Worm (Caenorhabditis elegans) whole organism, midembryonic: ENCODE measurements around the gene F22H10.1.

Source experiments
- T22C8.4 ChIP-seq: fragments of 200-800 bp; sonication (Bioruptor generic); IDR thresholded peaks from 2 replicates; pipeline ENCODE4 v1.3.6; 2022; ENCODE audit warnings: missing genetic modification characterization, missing compliant biosample characterization
- cog-1 ChIP-seq: sonication (generic microtip); optimal IDR thresholded peaks from 2 replicates; lab custom pipeline; 2016; ENCODE audit warnings: missing genetic modification characterization, missing compliant biosample characterization
- flt-1 ChIP-seq: fragments of 200-800 bp; sonication (Bioruptor generic); IDR thresholded peaks from 2 replicates; pipeline ENCODE4 v1.3.6; 2022; ENCODE audit warnings: missing genetic modification characterization, missing compliant biosample characterization
- klf-2 ChIP-seq: fragments of 200-800 bp; sonication (Bioruptor generic); conservative IDR thresholded peaks from 2 replicates; pipeline ENCODE4 v1.3.6; 2022; ENCODE audit warnings: missing genetic modification reagents, missing genetic modification characterization, missing compliant biosample characterization
- med-1 ChIP-seq: sonication (generic microtip); optimal IDR thresholded peaks from 2 replicates; lab custom pipeline; 2017; ENCODE audit warnings: missing genetic modification characterization, mild to moderate bottlenecking, missing compliant biosample characterization, antibody characterized with exemption, missing genetic modification reagents; ENCODE audit not compliant: insufficient read depth
- ref-1 ChIP-seq: fragments of 200-800 bp; sonication (Bioruptor generic); conservative IDR thresholded peaks from 2 replicates; pipeline ENCODE4 v1.3.6; 2022; ENCODE audit warnings: missing genetic modification reagents, missing genetic modification characterization, missing compliant biosample characterization
- tab-1 ChIP-seq: fragments of 200-800 bp; sonication (Bioruptor generic); IDR thresholded peaks from 2 replicates; pipeline ENCODE4 v1.3.6; 2022; ENCODE audit warnings: missing genetic modification characterization, missing compliant biosample characterization
- ztf-23 ChIP-seq: fragments of 200-800 bp; sonication (Bioruptor generic); IDR thresholded peaks from 2 replicates; pipeline ENCODE4 v1.3.6; 2022; ENCODE audit warnings: missing genetic modification reagents, missing genetic modification characterization, missing compliant biosample characterization
- ztf-29 ChIP-seq: fragments of 200-800 bp; sonication (Bioruptor generic); IDR thresholded peaks from 2 replicates; pipeline ENCODE4 v1.3.6; 2022; ENCODE audit warnings: missing genetic modification reagents, missing genetic modification characterization, missing compliant biosample characterization

Gene F22H10.1

DNA sequence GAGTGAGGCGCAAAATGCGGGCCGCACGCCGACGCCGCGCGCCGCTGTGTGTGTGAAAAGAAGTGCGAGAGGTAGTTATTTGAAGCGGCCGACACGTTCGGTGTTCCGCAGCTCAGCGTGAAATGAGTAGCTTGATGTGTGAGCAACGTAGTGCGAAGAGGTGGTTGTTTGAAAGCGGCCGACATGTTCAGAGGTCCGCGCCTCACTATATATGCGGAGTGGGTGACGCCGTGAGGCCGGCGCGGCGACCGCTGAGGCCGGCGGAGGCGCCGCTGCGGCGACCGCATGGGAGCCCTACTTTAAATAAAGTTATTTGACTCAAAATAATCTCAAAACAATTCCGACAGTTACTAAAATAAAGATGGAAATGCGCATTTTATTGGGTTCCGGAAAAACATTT lies 5.4 kb upstream of the F22H10.1 start:
- no peak for TF ChIP-seq ztf-23 (GFP tag; lab: Robert Waterston, UW)
- TF ChIP-seq flt-1 (GFP tag; lab: Robert Waterston, UW), result 0 out of 2 replicates have a peak, but pooled peaks have one; percentile 31
- TF ChIP-seq klf-2, result no peak
- no peak for TF ChIP-seq med-1 (GFP tag; lab: Kevin White, UChicago)
- TF ChIP-seq tab-1 (GFP tag; lab: Robert Waterston, UW), result no peak
- TF ChIP-seq cog-1 (tag; lab: Kevin White, UChicago), result no peak
- TF ChIP-seq ref-1 (GFP tag; lab: Robert Waterston, UW), result no peak
- TF ChIP-seq T22C8.4 (GFP tag; lab: Robert Waterston, UW), result no peak

DNA sequence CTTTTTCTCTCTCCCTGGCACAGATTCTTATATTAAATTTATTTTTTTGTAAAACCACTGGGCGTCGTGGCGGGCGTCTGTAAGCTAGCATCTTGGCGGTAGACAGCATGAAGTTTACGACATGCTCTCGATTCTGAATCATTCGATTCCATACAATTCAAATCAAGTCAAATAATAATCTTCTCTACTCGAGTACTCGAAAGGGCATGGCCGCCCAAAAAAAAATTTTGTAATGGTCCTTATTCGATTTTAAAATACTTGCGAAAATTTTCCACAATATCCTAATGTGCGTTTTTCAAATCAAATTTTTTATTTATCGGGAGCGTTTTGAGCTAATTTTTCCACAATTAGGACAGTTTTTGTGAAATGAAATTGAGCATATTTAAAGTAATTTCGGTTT lies 4.2 kb upstream of the F22H10.1 start:
- TF ChIP-seq ztf-23 (GFP tag; lab: Robert Waterston, UW), result no peak
- TF ChIP-seq ztf-29 (GFP tag; lab: Robert Waterston, UW), result no peak
- no peak for TF ChIP-seq T22C8.4 (GFP tag; lab: Robert Waterston, UW)
- no peak for TF ChIP-seq klf-2
- TF ChIP-seq med-1 (GFP tag; lab: Kevin White, UChicago), result no peak
- no peak for TF ChIP-seq cog-1 (tag; lab: Kevin White, UChicago)
- TF ChIP-seq flt-1 (GFP tag; lab: Robert Waterston, UW), result no peak
- TF ChIP-seq ref-1 (GFP tag; lab: Robert Waterston, UW), result no peak
- TF ChIP-seq tab-1 (GFP tag; lab: Robert Waterston, UW), result no peak

DNA sequence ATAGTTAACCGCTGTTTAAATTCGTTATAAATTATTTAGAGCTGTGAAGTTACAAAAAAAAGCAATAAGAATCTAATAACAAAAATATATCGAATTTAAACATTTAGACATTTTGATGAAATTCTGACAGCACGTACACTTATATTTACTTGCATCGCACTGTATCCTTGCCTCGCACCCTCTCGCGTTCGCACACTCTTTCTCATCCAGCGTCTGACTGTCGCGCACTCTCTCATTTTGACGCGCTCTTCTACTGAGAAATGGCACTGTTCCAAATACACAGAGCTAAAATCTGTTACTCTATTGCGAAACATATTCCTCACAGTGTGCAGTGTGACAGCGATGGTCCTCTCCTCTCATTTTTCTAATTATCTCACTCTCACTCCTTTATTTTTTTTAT lies 1.8 kb downstream of the F22H10.1 start:
- no peak for TF ChIP-seq cog-1 (tag; lab: Kevin White, UChicago)
- no peak for TF ChIP-seq klf-2
- TF ChIP-seq tab-1 (GFP tag; lab: Robert Waterston, UW), result no peak
- no peak for TF ChIP-seq ztf-29 (GFP tag; lab: Robert Waterston, UW)
- TF ChIP-seq ztf-23 (GFP tag; lab: Robert Waterston, UW), result no peak
- no peak for TF ChIP-seq T22C8.4 (GFP tag; lab: Robert Waterston, UW)
- no peak for TF ChIP-seq ref-1 (GFP tag; lab: Robert Waterston, UW)
- no peak for TF ChIP-seq med-1 (GFP tag; lab: Kevin White, UChicago)

DNA sequence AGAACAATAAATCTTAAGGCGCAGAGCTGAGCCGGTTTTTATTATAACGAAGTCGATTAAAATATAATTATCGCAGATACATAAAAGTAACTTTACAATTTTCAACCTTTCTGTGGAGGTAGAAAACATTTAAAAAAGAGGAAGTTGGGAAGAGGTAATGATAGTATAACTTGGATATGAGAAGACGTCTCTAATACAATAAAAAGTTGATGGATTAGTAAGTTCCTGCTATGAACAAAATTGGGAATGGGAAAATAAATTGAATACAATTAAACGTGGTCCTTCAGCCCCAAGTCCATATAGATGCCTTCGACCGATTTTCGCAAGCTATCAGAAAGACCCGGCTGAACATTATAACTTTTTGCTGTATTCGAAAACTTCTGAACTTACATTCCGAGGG lies 3.4 kb downstream of the F22H10.1 start:
- no peak for TF ChIP-seq ref-1 (GFP tag; lab: Robert Waterston, UW)
- no peak for TF ChIP-seq tab-1 (GFP tag; lab: Robert Waterston, UW)
- TF ChIP-seq cog-1 (tag; lab: Kevin White, UChicago), result no peak
- no peak for TF ChIP-seq T22C8.4 (GFP tag; lab: Robert Waterston, UW)
- no peak for TF ChIP-seq flt-1 (GFP tag; lab: Robert Waterston, UW)
- no peak for TF ChIP-seq med-1 (GFP tag; lab: Kevin White, UChicago)
- TF ChIP-seq klf-2, result no peak
- no peak for TF ChIP-seq ztf-29 (GFP tag; lab: Robert Waterston, UW)
- TF ChIP-seq ztf-23 (GFP tag; lab: Robert Waterston, UW), result no peak

DNA sequence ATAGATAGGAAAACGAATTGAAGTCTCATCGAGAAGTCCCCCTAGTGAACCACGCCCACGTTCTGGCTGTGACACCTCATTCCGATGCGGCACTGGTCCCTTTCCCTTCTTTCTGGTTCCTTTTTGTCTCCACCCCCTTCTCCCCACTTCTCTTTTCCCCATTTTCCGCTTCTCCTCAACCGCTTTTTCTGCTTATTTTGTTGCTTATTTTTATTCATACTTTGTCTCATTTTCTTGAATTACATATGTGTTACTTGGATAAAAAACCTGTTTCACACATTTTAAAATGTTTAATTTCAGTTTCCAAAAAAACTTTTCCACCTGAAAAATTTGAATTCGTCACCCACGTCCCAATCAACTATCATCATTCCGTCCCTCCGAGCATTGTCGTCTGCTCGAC lies 9.1 kb downstream of the F22H10.1 start, which contains the start of gene lgc-53:
Gene lgc-53 (plus strand): TSS at position 301 of the 400 bp plus-strand sequence.
- no peak for TF ChIP-seq tab-1 (GFP tag; lab: Robert Waterston, UW)
- TF ChIP-seq flt-1 (GFP tag; lab: Robert Waterston, UW), result no peak
- TF ChIP-seq ztf-29 (GFP tag; lab: Robert Waterston, UW), result no peak
- no peak for TF ChIP-seq ref-1 (GFP tag; lab: Robert Waterston, UW)
- TF ChIP-seq T22C8.4 (GFP tag; lab: Robert Waterston, UW), result no peak
- TF ChIP-seq med-1 (GFP tag; lab: Kevin White, UChicago), result no peak
- no peak for TF ChIP-seq klf-2
- TF ChIP-seq ztf-23 (GFP tag; lab: Robert Waterston, UW), result no peak
- no peak for TF ChIP-seq cog-1 (tag; lab: Kevin White, UChicago)

DNA sequence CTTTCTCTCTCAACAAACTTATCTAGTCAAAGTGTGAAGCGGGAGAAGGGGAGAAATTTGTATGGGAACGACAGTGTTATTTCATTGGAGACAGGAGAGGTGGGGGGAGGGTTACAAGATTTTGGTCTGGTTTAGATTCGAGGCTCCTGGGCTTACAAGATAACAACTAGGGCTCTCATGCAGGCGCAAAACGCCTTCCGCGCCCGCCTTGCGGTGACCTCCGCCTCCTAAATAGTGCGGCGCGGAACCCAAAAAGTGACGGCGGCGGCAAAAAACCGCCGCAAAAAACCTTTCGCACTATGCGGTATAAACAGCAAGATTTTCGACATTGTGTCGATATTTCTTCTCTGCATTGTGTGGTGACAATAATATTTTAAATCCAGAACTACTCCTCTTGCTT lies 13.7 kb downstream of the F22H10.1 start:
- TF ChIP-seq flt-1 (GFP tag; lab: Robert Waterston, UW), result no peak
- TF ChIP-seq med-1 (GFP tag; lab: Kevin White, UChicago), result no peak
- no peak for TF ChIP-seq ref-1 (GFP tag; lab: Robert Waterston, UW)
- no peak for TF ChIP-seq ztf-29 (GFP tag; lab: Robert Waterston, UW)
- TF ChIP-seq cog-1 (tag; lab: Kevin White, UChicago), result no peak
- TF ChIP-seq T22C8.4 (GFP tag; lab: Robert Waterston, UW), result no peak
- TF ChIP-seq ztf-23 (GFP tag; lab: Robert Waterston, UW), result no peak
- TF ChIP-seq tab-1 (GFP tag; lab: Robert Waterston, UW), result no peak
- TF ChIP-seq klf-2, result no peak

DNA sequence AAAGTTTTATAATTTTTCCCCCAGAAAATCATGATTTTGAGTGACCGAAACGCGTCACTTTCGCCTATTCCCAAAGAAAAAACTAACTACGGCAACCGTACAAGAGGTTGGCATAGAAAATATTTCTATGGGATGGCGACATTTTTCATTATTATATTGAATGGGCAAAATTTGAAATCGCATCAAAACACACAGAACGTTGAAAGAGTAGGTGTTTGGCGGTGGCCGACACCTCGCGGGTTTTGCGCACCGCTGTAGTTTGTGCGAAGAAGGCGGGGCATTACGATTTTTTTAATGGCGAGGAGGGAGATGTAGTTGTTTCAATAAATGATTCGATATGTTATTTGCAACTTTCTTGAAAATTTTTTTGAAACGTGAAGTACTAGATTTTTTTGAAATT lies 19.7 kb downstream of the F22H10.1 start:
- TF ChIP-seq flt-1 (GFP tag; lab: Robert Waterston, UW) (no peak), med-1 (GFP tag; lab: Kevin White, UChicago) (no peak), tab-1 (GFP tag; lab: Robert Waterston, UW) (no peak), ztf-29 (GFP tag; lab: Robert Waterston, UW) (no peak), klf-2 (no peak), ztf-23 (GFP tag; lab: Robert Waterston, UW) (no peak), ref-1 (GFP tag; lab: Robert Waterston, UW) (no peak), T22C8.4 (GFP tag; lab: Robert Waterston, UW) (no peak), cog-1 (tag; lab: Kevin White, UChicago) (no peak)

DNA sequence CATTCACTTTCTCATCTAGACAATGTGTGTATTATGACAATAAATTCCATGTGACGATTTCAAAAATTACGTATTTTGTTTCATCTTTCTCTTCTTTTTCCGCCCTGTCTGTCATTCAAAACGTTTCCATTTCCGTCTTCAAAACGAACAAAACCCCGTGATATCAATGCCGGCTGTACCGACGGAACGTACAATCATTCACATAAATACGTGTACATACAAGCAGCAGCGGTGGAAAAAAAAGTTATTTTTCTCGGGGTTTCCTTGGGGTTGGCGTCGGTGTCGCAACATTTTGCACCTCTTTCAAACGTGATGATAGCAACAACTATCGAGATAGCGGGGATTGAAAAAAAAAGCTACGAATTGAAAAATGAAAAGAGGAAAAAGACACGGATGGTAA lies 22.7 kb downstream of the F22H10.1 start:
- TF ChIP-seq cog-1 (tag; lab: Kevin White, UChicago) (no peak), T22C8.4 (GFP tag; lab: Robert Waterston, UW) (no peak), tab-1 (GFP tag; lab: Robert Waterston, UW) (no peak), ztf-23 (GFP tag; lab: Robert Waterston, UW) (no peak), med-1 (GFP tag; lab: Kevin White, UChicago) (no peak), flt-1 (GFP tag; lab: Robert Waterston, UW) (no peak), klf-2 (no peak), ztf-29 (GFP tag; lab: Robert Waterston, UW) (no peak), ref-1 (GFP tag; lab: Robert Waterston, UW) (no peak)

DNA sequence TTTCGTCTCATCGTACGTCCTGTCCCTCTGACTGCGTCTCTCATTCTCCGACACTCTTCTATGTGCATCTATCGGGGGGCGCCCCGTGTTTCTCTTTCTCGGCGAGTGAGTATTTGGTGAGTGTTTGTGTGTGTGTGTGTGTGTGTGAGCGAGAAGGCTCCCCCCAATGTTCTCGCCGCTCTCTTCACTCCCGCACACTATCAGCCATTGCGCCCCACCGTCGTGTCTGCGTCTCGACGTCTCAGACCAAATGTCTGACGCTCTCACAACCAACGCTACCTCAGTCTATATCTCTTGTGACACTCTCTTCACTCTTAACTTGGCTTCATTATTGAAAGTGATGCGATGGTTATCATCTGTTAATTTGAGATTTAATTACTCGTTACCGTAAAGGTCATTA lies 24.6 kb downstream of the F22H10.1 start:
- no peak for TF ChIP-seq tab-1 (GFP tag; lab: Robert Waterston, UW)
- peak; percentile 63; the same call in 1 of the 2 replicates for TF ChIP-seq ztf-23 (GFP tag; lab: Robert Waterston, UW)
- TF ChIP-seq ztf-29 (GFP tag; lab: Robert Waterston, UW), result peak; percentile 14; the same call in 1 of the 2 replicates
- peak; percentile 74 for TF ChIP-seq flt-1 (GFP tag; lab: Robert Waterston, UW)
- peak; percentile 78 for TF ChIP-seq cog-1 (tag; lab: Kevin White, UChicago)
